Worm (Caenorhabditis elegans) whole organism, young adult: ENCODE results near the gene flap-1.

ENCODE experiments used
- F10E7.11 ChIP-seq: sonication (generic microtip); optimal IDR thresholded peaks from 2 replicates; lab custom pipeline; 2017; ENCODE audit warnings: mild to moderate bottlenecking, missing genetic modification characterization, moderate library complexity, missing compliant biosample characterization
- F49E8.2 ChIP-seq: sonication (generic microtip); optimal IDR thresholded peaks from 3 replicates; lab custom pipeline; 2017; ENCODE audit warnings: missing genetic modification characterization, mild to moderate bottlenecking, missing compliant biosample characterization, antibody characterized with exemption, moderate library complexity; ENCODE audit not compliant: insufficient read depth
- Y53F4B.3 ChIP-seq: fragments of 200-800 bp; sonication (Bioruptor generic); IDR thresholded peaks from 2 replicates; pipeline ENCODE4 v1.3.6; 2022; ENCODE audit warnings: missing genetic modification reagents, missing genetic modification characterization, missing compliant biosample characterization
- Y56A3A.18 ChIP-seq: fragments of 200-800 bp; sonication (Bioruptor generic); IDR thresholded peaks from 2 replicates; pipeline ENCODE4 v1.3.6; 2022; ENCODE audit warnings: missing genetic modification reagents, missing genetic modification characterization, missing compliant biosample characterization
- Y67H2A.10 ChIP-seq: fragments of 200-800 bp; sonication (Bioruptor generic); conservative IDR thresholded peaks from 2 replicates; pipeline ENCODE4 v1.3.6; 2022; ENCODE audit warnings: missing genetic modification reagents, missing genetic modification characterization, missing compliant biosample characterization
- ZK185.1 ChIP-seq: sonication (generic microtip); optimal IDR thresholded peaks from 2 replicates; lab custom pipeline; 2016; ENCODE audit warnings: mild to moderate bottlenecking, missing genetic modification characterization, missing compliant biosample characterization; ENCODE audit not compliant: poor library complexity, severe bottlenecking
- attf-3 ChIP-seq: fragments of 200-800 bp; sonication (Bioruptor generic); conservative IDR thresholded peaks from 2 replicates; pipeline ENCODE4 v1.3.6; 2022; ENCODE audit warnings: missing genetic modification reagents, missing genetic modification characterization, missing compliant biosample characterization
- attf-5 ChIP-seq: fragments of 200-800 bp; sonication (Bioruptor generic); optimal IDR thresholded peaks from 2 replicates; lab custom pipeline; 2018; ENCODE audit warnings: mild to moderate bottlenecking, missing genetic modification characterization, missing compliant biosample characterization
- bed-2 ChIP-seq: fragments of 200-800 bp; sonication (Bioruptor generic); IDR thresholded peaks from 2 replicates; pipeline ENCODE4 v1.3.6; 2022; ENCODE audit warnings: missing genetic modification reagents, missing genetic modification characterization, missing compliant biosample characterization
- cebp-1 ChIP-seq, 2 experiments: fragments of 200-800 bp in 1 of 2; sonication (Bioruptor generic) in 1 of 2; sonication (generic microtip) in 1 of 2; IDR thresholded peaks in 1 of 2; optimal IDR thresholded peaks in 1 of 2; 2 replicates each; pipeline versions ENCODE4 v1.3.6 to Lab custom; 2017 to 2022; ENCODE audit warnings: missing compliant biosample characterization in 2 of 2, missing genetic modification characterization in 2 of 2, mild to moderate bottlenecking in 1 of 2, missing genetic modification reagents in 1 of 2, moderate library complexity in 1 of 2
- egl-44 ChIP-seq: fragments of 200-800 bp; sonication (Bioruptor generic); IDR thresholded peaks from 2 replicates; pipeline ENCODE4 v1.3.6; 2022; ENCODE audit warnings: missing genetic modification reagents, missing genetic modification characterization, missing compliant biosample characterization
- egrh-3 ChIP-seq: fragments of 200-800 bp; sonication (Bioruptor generic); IDR thresholded peaks from 2 replicates; pipeline ENCODE4 v1.3.6; 2022; ENCODE audit warnings: missing genetic modification reagents, missing genetic modification characterization, missing compliant biosample characterization
- him-1 ChIP-seq: sonication (generic microtip); optimal IDR thresholded peaks from 2 replicates; lab custom pipeline; 2016; ENCODE audit warnings: missing genotype, missing genetic modification reagents, missing genetic modification characterization, missing compliant biosample characterization
- hlh-26 ChIP-seq: fragments of 200-800 bp; sonication (Bioruptor generic); conservative IDR thresholded peaks from 2 replicates; pipeline ENCODE4 v1.3.6; 2022; ENCODE audit warnings: missing genetic modification reagents, missing genetic modification characterization, missing compliant biosample characterization
- hmg-1.2 ChIP-seq: fragments of 200-800 bp; sonication (Bioruptor generic); IDR thresholded peaks from 2 replicates; pipeline ENCODE4 v1.3.6; 2022; ENCODE audit warnings: missing genetic modification reagents, missing genetic modification characterization, missing compliant biosample characterization
- hrde-1 ChIP-seq: sonication (generic microtip); optimal IDR thresholded peaks from 2 replicates; lab custom pipeline; 2016; ENCODE audit warnings: missing genetic modification characterization, mild to moderate bottlenecking, missing compliant biosample characterization, moderate library complexity, missing genotype, missing genetic modification reagents, borderline replicate concordance
- hsf-1 ChIP-seq: fragments of 200-800 bp; sonication (Bioruptor generic); IDR thresholded peaks from 2 replicates; pipeline ENCODE4 v1.3.6; 2022; ENCODE audit warnings: missing genetic modification reagents, missing genetic modification characterization, missing compliant biosample characterization
- lin-35 ChIP-seq, 3 experiments: fragments of 150-350 bp in 2 of 3; sonication (generic microtip) in 1 of 3; optimal IDR thresholded peaks; 2 replicates each; lab custom pipeline; 2014 to 2018; ENCODE audit warnings: missing biosample characterization in 3 of 3, missing genetic modification characterization in 3 of 3, missing genetic modification reagents in 3 of 3
- lin-40 ChIP-seq: sonication (generic microtip); optimal IDR thresholded peaks from 2 replicates; lab custom pipeline; 2016; ENCODE audit warnings: missing genetic modification characterization, mild to moderate bottlenecking, missing compliant biosample characterization, missing genotype, missing genetic modification reagents
- lin-54 ChIP-seq: fragments of 200-800 bp; sonication (Bioruptor generic); optimal IDR thresholded peaks from 2 replicates; lab custom pipeline; 2018; ENCODE audit warnings: mild to moderate bottlenecking, missing genetic modification characterization, missing compliant biosample characterization
- lsy-27 ChIP-seq: sonication (generic microtip); optimal IDR thresholded peaks from 2 replicates; lab custom pipeline; 2017; ENCODE audit warnings: missing genetic modification characterization, mild to moderate bottlenecking, missing compliant biosample characterization, antibody characterized with exemption, missing genotype, borderline replicate concordance; ENCODE audit not compliant: insufficient read depth
- madf-3 ChIP-seq: fragments of 200-800 bp; sonication (Bioruptor generic); IDR thresholded peaks from 2 replicates; pipeline ENCODE4 v1.3.6; 2022; ENCODE audit warnings: missing genetic modification reagents, missing genetic modification characterization, missing compliant biosample characterization
- mes-4 ChIP-seq: sonication (generic microtip); optimal IDR thresholded peaks from 2 replicates; lab custom pipeline; 2016; ENCODE audit warnings: missing genotype, missing genetic modification characterization, missing compliant biosample characterization
- nfyb-1 ChIP-seq: fragments of 200-800 bp; sonication (Bioruptor generic); IDR thresholded peaks from 2 replicates; pipeline ENCODE4 v1.3.6; 2022; ENCODE audit warnings: missing genetic modification reagents, missing genetic modification characterization, missing compliant biosample characterization
- nhr-120 ChIP-seq: fragments of 200-800 bp; sonication (Bioruptor generic); IDR thresholded peaks from 2 replicates; pipeline ENCODE4 v1.3.6; 2022; ENCODE audit warnings: missing genetic modification characterization, missing compliant biosample characterization
- nhr-27 ChIP-seq: fragments of 200-800 bp; sonication (Bioruptor generic); optimal IDR thresholded peaks from 2 replicates; lab custom pipeline; 2018; ENCODE audit warnings: mild to moderate bottlenecking, missing genetic modification characterization, moderate library complexity, missing compliant biosample characterization
- nhr-80 ChIP-seq: sonication (generic microtip); optimal IDR thresholded peaks from 2 replicates; lab custom pipeline; 2016; ENCODE audit warnings: missing genetic modification characterization, missing compliant biosample characterization
- nhr-90 ChIP-seq: sonication (generic microtip); optimal IDR thresholded peaks from 2 replicates; lab custom pipeline; 2016; ENCODE audit warnings: missing genotype, mild to moderate bottlenecking, missing genetic modification characterization, missing compliant biosample characterization
- pbrm-1 ChIP-seq: fragments of 200-800 bp; sonication (Bioruptor generic); IDR thresholded peaks from 2 replicates; pipeline ENCODE4 v1.3.6; 2022; ENCODE audit warnings: missing genetic modification reagents, missing genetic modification characterization, missing compliant biosample characterization
- rec-8 ChIP-seq, 2 experiments: sonication (generic microtip); optimal IDR thresholded peaks; 2 replicates each; lab custom pipeline; 2016; ENCODE audit warnings: mild to moderate bottlenecking in 2 of 2, missing genetic modification characterization in 2 of 2, missing genetic modification reagents in 2 of 2, missing genotype in 2 of 2, missing biosample characterization in 1 of 2, missing compliant biosample characterization in 1 of 2, moderate library complexity in 1 of 2
- repo-1 ChIP-seq: sonication (generic microtip); optimal IDR thresholded peaks from 2 replicates; lab custom pipeline; 2017; ENCODE audit warnings: mild to moderate bottlenecking, missing genetic modification characterization, missing compliant biosample characterization
- snpc-1.3 ChIP-seq: sonication (generic microtip); optimal IDR thresholded peaks from 2 replicates; lab custom pipeline; 2017; ENCODE audit warnings: missing genetic modification characterization, mild to moderate bottlenecking, missing compliant biosample characterization, antibody characterized with exemption, moderate library complexity, missing genotype, missing genetic modification reagents; ENCODE audit not compliant: insufficient read depth
- snpc-3.4 ChIP-seq: sonication (generic microtip); optimal IDR thresholded peaks from 2 replicates; lab custom pipeline; 2017; ENCODE audit warnings: missing genetic modification characterization, mild to moderate bottlenecking, missing compliant biosample characterization, antibody characterized with exemption, moderate library complexity, missing genotype, missing genetic modification reagents
- zfh-2 ChIP-seq: fragments of 200-800 bp; sonication (Bioruptor generic); conservative IDR thresholded peaks from 2 replicates; pipeline ENCODE4 v1.3.6; 2022; ENCODE audit warnings: missing genetic modification reagents, missing genetic modification characterization, missing compliant biosample characterization
- ztf-18 ChIP-seq: sonication (generic microtip); optimal IDR thresholded peaks from 2 replicates; lab custom pipeline; 2016; ENCODE audit warnings: missing genotype, mild to moderate bottlenecking, missing genetic modification characterization, missing compliant biosample characterization
- ztf-25 ChIP-seq: fragments of 200-800 bp; sonication (Bioruptor generic); IDR thresholded peaks from 2 replicates; pipeline ENCODE4 v1.3.6; 2022; ENCODE audit warnings: missing genetic modification reagents, missing genetic modification characterization, missing compliant biosample characterization

flap-1 gene

DNA sequence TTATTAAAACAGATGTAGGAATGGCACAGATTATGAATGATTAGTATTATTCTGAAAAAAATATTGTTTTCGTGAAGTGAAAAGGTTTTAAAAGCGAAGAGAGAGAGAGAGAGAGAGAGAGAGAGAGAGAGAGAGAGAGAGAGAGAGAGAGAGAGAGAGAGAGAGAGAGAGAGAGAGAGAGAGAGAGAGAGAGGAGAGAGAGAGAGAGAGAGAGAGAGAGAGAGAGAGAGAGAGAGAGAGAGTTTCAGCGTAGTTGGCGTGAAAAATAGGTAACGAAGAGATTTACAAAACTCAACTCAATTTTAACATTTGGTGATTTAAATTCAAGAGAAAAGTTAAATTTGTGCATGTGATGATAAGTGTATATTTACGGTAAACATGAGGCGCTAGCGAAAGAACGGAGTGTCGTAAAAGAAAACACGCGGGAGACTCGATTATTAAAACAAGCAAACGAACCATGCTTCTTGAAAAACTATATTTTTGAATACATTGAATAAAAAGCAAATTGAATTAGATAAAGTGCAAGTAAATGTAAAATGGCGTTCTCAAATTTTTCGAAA is 39.5 kb upstream of the flap-1 start, which contains the start of gene panl-2:
TSS of gene panl-2 (minus strand) at position 51 of the 560 bp plus-strand sequence.
- TF ChIP-seq egrh-3 (GFP tag; lab: Robert Waterston, UW) (peak; percentile 49; the same call in 1 of the 2 replicates), nfyb-1 (GFP tag; lab: Robert Waterston, UW) (no peak), nhr-27 (tag; lab: Kevin White, UChicago) (no peak), F49E8.2 (tag; lab: Kevin White, UChicago) (peak; percentile 47), lin-35 (GFP tag; optimal IDR thresholded peaks at IDR 0.05; lab: Kevin White, UChicago) (peak in 1 of 3 experiments; percentile 52), attf-3 (GFP tag; lab: Robert Waterston, UW) (peak; percentile 88)
- TF ChIP-seq, all 124 proteins: peak for 4

DNA sequence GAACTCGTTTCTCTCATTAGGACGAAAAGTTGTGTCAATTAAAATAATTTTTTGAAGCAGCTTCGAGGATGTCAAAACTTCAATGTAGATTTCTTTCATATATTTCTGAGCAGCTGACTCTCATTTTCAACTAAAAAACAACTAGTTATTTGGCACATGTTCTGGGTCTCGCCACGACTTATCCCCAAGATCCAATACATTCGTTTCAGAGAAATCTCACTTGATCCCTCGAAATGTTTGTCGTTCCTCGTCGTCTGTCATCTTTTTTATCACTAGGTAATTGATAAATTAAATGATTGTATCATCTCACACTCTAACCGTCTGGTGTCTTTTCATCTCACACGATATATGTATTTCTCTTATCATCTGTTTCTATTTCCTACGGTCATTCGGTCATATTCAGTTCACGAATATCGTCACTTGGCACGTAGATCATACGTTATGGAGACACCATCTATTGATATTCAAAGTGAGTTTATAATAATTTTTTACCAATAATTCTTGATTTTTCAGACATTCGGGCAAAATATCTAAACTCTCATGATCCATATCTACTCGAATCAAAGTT is 33.4 kb upstream of the flap-1 start, which contains the start of the genes rpn-6.1 and F57B9.1:
TSS of gene rpn-6.1 (minus strand) at position 65 of the 568 bp plus-strand sequence.
TSS of gene F57B9.1 (plus strand) at position 154 of the 568 bp plus-strand sequence.
- TF ChIP-seq repo-1 (tag; lab: Kevin White, UChicago) (no peak), attf-5 (GFP tag; lab: Kevin White, UChicago) (no peak), nhr-120 (no peak), pbrm-1 (no peak), ztf-25 (no peak), cebp-1 (GFP tag; IDR thresholded peaks at IDR 0.05; lab: Robert Waterston, UW) (no peak), cebp-1 (tag; optimal IDR thresholded peaks at IDR 0.05; lab: Kevin White, UChicago) (peak; percentile 22), lin-40 (no peak), hmg-1.2 (GFP tag; lab: Robert Waterston, UW) (0 out of 2 replicates have a peak, but pooled peaks have one; percentile 12), him-1 (tag; lab: Kevin White, UChicago) (no peak), lin-54 (GFP tag; lab: Kevin White, UChicago) (no peak), nhr-90 (tag; lab: Kevin White, UChicago) (no peak), egl-44 (no peak), rec-8 (tag; optimal IDR thresholded peaks at IDR 0.05; lab: Kevin White, UChicago) (no peak), nhr-80 (tag; lab: Kevin White, UChicago) (peak; percentile 23), F10E7.11 (tag; lab: Kevin White, UChicago) (no peak), bed-2 (GFP tag; lab: Robert Waterston, UW) (no peak), snpc-3.4 (tag; lab: Kevin White, UChicago) (no peak), zfh-2 (GFP tag; lab: Robert Waterston, UW) (no peak), hsf-1 (GFP tag; lab: Robert Waterston, UW) (no peak), hlh-26 (no peak), ztf-18 (tag; lab: Kevin White, UChicago) (no peak), Y53F4B.3 (GFP tag; lab: Robert Waterston, UW) (no peak), snpc-1.3 (no peak), attf-3 (GFP tag; lab: Robert Waterston, UW) (no peak), ZK185.1 (tag; lab: Kevin White, UChicago) (peak; percentile 13), Y67H2A.10 (GFP tag; lab: Robert Waterston, UW) (no peak), nhr-27 (tag; lab: Kevin White, UChicago) (no peak), mes-4 (tag; lab: Kevin White, UChicago) (no peak), Y56A3A.18 (GFP tag; lab: Robert Waterston, UW) (no peak), hrde-1 (tag; lab: Kevin White, UChicago) (no peak), lsy-27 (tag; lab: Kevin White, UChicago) (no peak), madf-3 (GFP tag; lab: Robert Waterston, UW) (no peak)
